Worm (Caenorhabditis elegans) whole organism, late embryonic: ENCODE measurements around the gene bgal-2.

Experiments
- K02D7.2 ChIP-seq: sonication (generic microtip); optimal IDR thresholded peaks from 2 replicates; lab custom pipeline; 2017; ENCODE audit warnings: mild to moderate bottlenecking, missing genetic modification characterization, missing compliant biosample characterization
- ama-1 ChIP-seq: fragments of 150-350 bp; optimal IDR thresholded peaks from 2 replicates; lab custom pipeline; 2014
- ceh-34 ChIP-seq: sonication (generic microtip); optimal IDR thresholded peaks from 2 replicates; lab custom pipeline; 2016; ENCODE audit warnings: mild to moderate bottlenecking, missing genetic modification characterization, missing compliant biosample characterization
- dve-1 ChIP-seq: sonication (generic microtip); optimal IDR thresholded peaks from 2 replicates; lab custom pipeline; 2017; ENCODE audit warnings: antibody characterized with exemption, mild to moderate bottlenecking, missing genetic modification characterization, missing compliant biosample characterization
- fkh-10 ChIP-seq: fragments of 150-350 bp; optimal IDR thresholded peaks from 2 replicates; lab custom pipeline; 2014; ENCODE audit warnings: missing biosample characterization, missing genetic modification reagents, missing genetic modification characterization
- fkh-6 ChIP-seq: sonication (generic microtip); optimal IDR thresholded peaks from 2 replicates; lab custom pipeline; 2016; ENCODE audit warnings: missing genetic modification characterization, missing compliant biosample characterization
- odd-2 ChIP-seq: sonication (generic microtip); optimal IDR thresholded peaks from 2 replicates; lab custom pipeline; 2017; ENCODE audit warnings: antibody characterized with exemption, mild to moderate bottlenecking, missing genetic modification characterization, missing compliant biosample characterization
- pha-4 ChIP-seq: fragments of 150-350 bp; optimal IDR thresholded peaks from 2 replicates; lab custom pipeline; 2018; ENCODE audit warnings: missing biosample characterization, missing genetic modification reagents, missing genetic modification characterization
- sox-4 ChIP-seq: sonication (generic microtip); optimal IDR thresholded peaks from 2 replicates; lab custom pipeline; 2017; ENCODE audit warnings: mild to moderate bottlenecking, missing genetic modification characterization, inconsistent platforms, missing compliant biosample characterization

- TF ChIP-seq fkh-6 (tag; lab: Kevin White, UChicago) (no peak), ceh-34 (no peak), sox-4 (tag; lab: Kevin White, UChicago) (no peak), ama-1 (lab: Kevin White, UChicago) (no peak), odd-2 (no peak), pha-4 (tag; lab: Kevin White, UChicago) (no peak), fkh-10 (GFP tag; lab: Kevin White, UChicago) (no peak), K02D7.2 (no peak), dve-1 (no peak)
Measured at ce11 chrX:6761211-6761610, 23.0 kb upstream of the bgal-2 start.
